Worm (Caenorhabditis elegans) whole organism, early embryonic: Measurements from ENCODE around the gene esyt-2.

Experiments
- B0310.2 ChIP-seq: sonication (generic microtip); optimal IDR thresholded peaks from 2 replicates; lab custom pipeline; 2016; ENCODE audit warnings: mild to moderate bottlenecking, missing genetic modification characterization, missing compliant biosample characterization
- F13C5.2 ChIP-seq: sonication (generic microtip); optimal IDR thresholded peaks from 2 replicates; lab custom pipeline; 2017; ENCODE audit warnings: mild to moderate bottlenecking, missing genetic modification characterization, inconsistent platforms, missing compliant biosample characterization
- aly-1 ChIP-seq: sonication (generic microtip); optimal IDR thresholded peaks from 2 replicates; lab custom pipeline; 2016; ENCODE audit warnings: missing genetic modification characterization, missing compliant biosample characterization
- ama-1 ChIP-seq: fragments of 150-350 bp; optimal IDR thresholded peaks from 2 replicates; lab custom pipeline; 2014
- ceh-13 ChIP-seq: fragments of 200-800 bp; sonication (Bioruptor generic); optimal IDR thresholded peaks from 2 replicates; lab custom pipeline; 2018; ENCODE audit warnings: mild to moderate bottlenecking, missing genetic modification characterization, missing compliant biosample characterization
- ceh-36 ChIP-seq: sonication (generic microtip); optimal IDR thresholded peaks from 2 replicates; lab custom pipeline; 2016; ENCODE audit warnings: missing genetic modification characterization, inconsistent platforms, missing compliant biosample characterization
- ets-7 ChIP-seq: sonication (generic microtip); optimal IDR thresholded peaks from 2 replicates; lab custom pipeline; 2016; ENCODE audit warnings: missing genotype, missing genetic modification characterization, missing compliant biosample characterization
- flt-1 ChIP-seq: fragments of 200-800 bp; sonication (Bioruptor generic); IDR thresholded peaks from 2 replicates; pipeline ENCODE4 v1.3.6; 2022; ENCODE audit warnings: missing genetic modification characterization, missing compliant biosample characterization
- hmbx-1 ChIP-seq: sonication (generic microtip); optimal IDR thresholded peaks from 2 replicates; lab custom pipeline; 2016; ENCODE audit warnings: mild to moderate bottlenecking, missing genetic modification characterization, missing compliant biosample characterization
- hmg-4 ChIP-seq: fragments of 200-800 bp; sonication (Bioruptor generic); optimal IDR thresholded peaks from 2 replicates; lab custom pipeline; 2018; ENCODE audit warnings: mild to moderate bottlenecking, missing genetic modification characterization, missing compliant biosample characterization
- hnd-1 ChIP-seq: sonication (generic microtip); optimal IDR thresholded peaks from 2 replicates; lab custom pipeline; 2016; ENCODE audit warnings: missing genetic modification characterization, missing compliant biosample characterization
- pes-1 ChIP-seq: fragments of 200-800 bp; sonication (Bioruptor generic); IDR thresholded peaks from 2 replicates; pipeline ENCODE4 v1.3.6; 2022; ENCODE audit warnings: missing genetic modification reagents, missing genetic modification characterization, missing compliant biosample characterization
- scrt-1 ChIP-seq: fragments of 200-800 bp; sonication (Bioruptor generic); IDR thresholded peaks from 2 replicates; pipeline ENCODE4 v1.3.6; 2022; ENCODE audit warnings: missing genetic modification characterization, missing compliant biosample characterization
- sea-1 ChIP-seq: fragments of 200-800 bp; sonication (Bioruptor generic); conservative IDR thresholded peaks from 2 replicates; pipeline ENCODE4 v1.3.6; 2022; ENCODE audit warnings: missing genetic modification characterization, missing compliant biosample characterization
- tbx-11 ChIP-seq: fragments of 200-800 bp; sonication (Bioruptor generic); IDR thresholded peaks from 2 replicates; pipeline ENCODE4 v1.3.6; 2022; ENCODE audit warnings: missing genetic modification characterization, missing compliant biosample characterization
- tbx-37 ChIP-seq: fragments of 200-800 bp; sonication (Bioruptor generic); conservative IDR thresholded peaks from 2 replicates; pipeline ENCODE4 v1.3.6; 2022; ENCODE audit warnings: missing genetic modification reagents, missing genetic modification characterization, missing compliant biosample characterization
- tra-4 ChIP-seq: sonication (generic microtip); optimal IDR thresholded peaks from 2 replicates; lab custom pipeline; 2017; ENCODE audit warnings: missing genetic modification characterization, missing compliant biosample characterization

The esyt-2 gene

DNA sequence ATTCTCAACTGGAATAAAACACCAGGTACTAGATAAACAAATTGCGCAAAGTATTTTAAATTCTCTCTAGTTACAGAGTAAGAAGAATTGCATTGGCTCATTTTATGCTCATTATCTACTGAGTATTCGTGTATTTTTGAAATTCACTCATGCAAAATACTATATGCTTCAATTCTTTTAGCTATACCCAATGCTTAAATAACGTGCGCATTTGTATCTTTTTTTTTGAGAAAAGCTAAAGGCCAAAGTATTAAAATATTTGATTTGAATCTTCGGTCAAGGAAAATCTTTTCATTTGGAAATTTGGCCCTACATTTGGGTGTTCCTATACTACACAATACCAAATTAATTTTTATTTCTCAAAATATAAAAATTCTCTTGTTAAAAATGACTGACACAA is 31.2 kb upstream of the esyt-2 start, which contains the start of gene srg-4:
Gene srg-4, minus strand, starts transcription at position 101 of the 400 bp plus-strand sequence.
- TF ChIP-seq ceh-36 (tag; lab: Kevin White, UChicago) (no peak), hnd-1 (tag; lab: Kevin White, UChicago) (no peak), scrt-1 (GFP tag; lab: Robert Waterston, UW) (no peak)

DNA sequence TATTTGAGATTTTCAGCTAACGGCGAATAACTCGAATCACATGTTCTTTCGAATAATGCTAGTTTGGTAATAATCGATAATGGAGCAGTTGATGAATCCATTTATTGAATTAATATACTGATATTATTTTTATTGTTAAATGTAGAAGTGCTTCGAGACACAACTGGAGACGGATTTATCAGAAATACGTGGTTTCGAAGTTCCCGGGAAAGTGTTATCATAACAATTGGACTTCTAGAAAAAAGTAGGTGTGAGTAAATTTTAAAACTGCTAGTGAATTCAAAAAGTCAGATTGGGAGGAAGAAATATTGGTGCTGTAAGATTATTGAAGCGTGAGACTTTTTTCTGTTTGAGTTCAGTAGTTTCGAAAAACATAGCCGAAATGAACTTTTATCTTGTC is 29.3 kb upstream of the esyt-2 start, which contains the start of gene srg-2:
Gene srg-2, minus strand, starts transcription at position 101 of the 400 bp plus-strand sequence.
- TF ChIP-seq B0310.2 (no peak), sea-1 (GFP tag; lab: Robert Waterston, UW) (no peak), ceh-13 (GFP tag; lab: Kevin White, UChicago) (no peak), tbx-37 (GFP tag; lab: Robert Waterston, UW) (no peak), tbx-11 (GFP tag; lab: Robert Waterston, UW) (no peak), tra-4 (tag; lab: Kevin White, UChicago) (no peak), hnd-1 (tag; lab: Kevin White, UChicago) (no peak), hmbx-1 (tag; lab: Kevin White, UChicago) (no peak), pes-1 (GFP tag; lab: Robert Waterston, UW) (no peak), scrt-1 (GFP tag; lab: Robert Waterston, UW) (no peak), ama-1 (lab: Kevin White, UChicago) (no peak)

DNA sequence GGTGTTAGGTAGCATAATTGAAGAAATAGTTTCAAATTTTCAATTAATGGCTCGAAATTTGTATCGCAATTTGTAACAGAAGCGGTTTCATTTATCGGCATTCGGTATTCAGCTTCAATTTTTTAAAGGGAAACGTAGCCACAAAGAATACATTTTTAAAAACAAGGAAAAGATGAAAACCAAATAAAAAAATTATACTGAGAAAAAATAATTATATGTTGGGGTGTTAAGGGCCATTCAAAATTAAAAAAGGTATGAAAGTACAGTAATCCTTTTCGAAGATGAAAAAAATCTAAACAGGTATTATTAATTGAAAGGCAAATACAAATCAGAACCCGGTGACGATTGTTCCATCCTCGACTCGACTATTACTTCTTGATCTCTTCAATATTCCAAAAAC is 27.5 kb upstream of the esyt-2 start, which contains the start of gene srg-1:
Gene srg-1, minus strand, starts transcription at position 101 of the 400 bp plus-strand sequence.
- TF ChIP-seq sea-1 (GFP tag; lab: Robert Waterston, UW) (no peak), pes-1 (GFP tag; lab: Robert Waterston, UW) (no peak), ets-7 (tag; lab: Kevin White, UChicago) (no peak), ceh-36 (tag; lab: Kevin White, UChicago) (no peak), hmg-4 (GFP tag; lab: Kevin White, UChicago) (no peak), hnd-1 (tag; lab: Kevin White, UChicago) (no peak), tbx-37 (GFP tag; lab: Robert Waterston, UW) (no peak), F13C5.2 (tag; lab: Kevin White, UChicago) (no peak), scrt-1 (GFP tag; lab: Robert Waterston, UW) (no peak), B0310.2 (no peak), flt-1 (GFP tag; lab: Robert Waterston, UW) (no peak), ama-1 (lab: Kevin White, UChicago) (no peak), hmbx-1 (tag; lab: Kevin White, UChicago) (no peak)

DNA sequence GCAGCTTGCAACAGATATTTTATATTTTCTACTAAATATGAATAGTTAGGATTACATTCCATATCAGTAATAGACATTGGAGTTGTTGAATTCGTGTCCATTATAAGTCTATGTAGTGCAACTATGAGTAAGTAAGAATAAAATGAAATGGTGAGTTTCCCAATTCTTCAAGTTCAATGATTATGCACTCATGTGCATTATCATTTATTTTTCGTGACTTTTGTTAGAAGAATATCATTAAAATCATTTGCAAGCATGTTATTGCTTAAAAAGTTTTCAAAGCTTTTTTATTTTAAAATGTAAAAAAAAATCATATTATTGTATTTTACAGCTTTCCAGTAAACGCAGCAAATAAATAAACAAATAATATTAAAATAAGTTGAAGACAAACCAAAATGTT is 25.9 kb upstream of the esyt-2 start, which contains the start of gene srg-9:
Gene srg-9, minus strand, starts transcription at position 101 of the 400 bp plus-strand sequence.
- TF ChIP-seq ama-1 (lab: Kevin White, UChicago) (no peak), B0310.2 (no peak), F13C5.2 (tag; lab: Kevin White, UChicago) (no peak), ceh-36 (tag; lab: Kevin White, UChicago) (no peak), hnd-1 (tag; lab: Kevin White, UChicago) (no peak), ceh-13 (GFP tag; lab: Kevin White, UChicago) (no peak), pes-1 (GFP tag; lab: Robert Waterston, UW) (no peak), tbx-37 (GFP tag; lab: Robert Waterston, UW) (no peak), tra-4 (tag; lab: Kevin White, UChicago) (no peak), tbx-11 (GFP tag; lab: Robert Waterston, UW) (no peak), aly-1 (tag; lab: Kevin White, UChicago) (no peak), ets-7 (tag; lab: Kevin White, UChicago) (no peak), hmg-4 (GFP tag; lab: Kevin White, UChicago) (no peak), scrt-1 (GFP tag; lab: Robert Waterston, UW) (no peak), sea-1 (GFP tag; lab: Robert Waterston, UW) (no peak), hmbx-1 (tag; lab: Kevin White, UChicago) (no peak), flt-1 (GFP tag; lab: Robert Waterston, UW) (no peak)

DNA sequence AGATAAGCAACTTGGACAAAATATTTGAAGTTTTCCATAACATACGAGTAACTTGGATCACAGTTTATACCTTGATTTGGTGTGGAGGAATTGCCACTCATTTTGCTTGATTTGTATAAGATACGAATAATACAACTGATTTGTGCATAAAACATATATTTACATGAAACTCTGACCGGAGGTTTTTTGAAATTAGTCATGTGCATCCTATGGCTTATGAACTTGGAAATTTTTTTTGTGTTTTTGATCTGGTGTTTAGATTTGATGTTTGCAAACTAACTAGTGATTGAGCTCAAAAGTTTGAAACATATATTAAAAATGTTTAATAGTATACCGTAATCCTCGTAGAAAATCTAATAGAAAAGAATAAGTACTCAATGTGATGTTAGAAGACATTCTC is 24.0 kb upstream of the esyt-2 start, which contains the start of gene srg-8:
Gene srg-8, minus strand, starts transcription at position 101 of the 400 bp plus-strand sequence.
- no peak for TF ChIP-seq hmg-4 (GFP tag; lab: Kevin White, UChicago)
- TF ChIP-seq B0310.2, result no peak
- TF ChIP-seq pes-1 (GFP tag; lab: Robert Waterston, UW), result no peak
- TF ChIP-seq ets-7 (tag; lab: Kevin White, UChicago), result no peak
- TF ChIP-seq tra-4 (tag; lab: Kevin White, UChicago), result no peak
- no peak for TF ChIP-seq scrt-1 (GFP tag; lab: Robert Waterston, UW)
- no peak for TF ChIP-seq flt-1 (GFP tag; lab: Robert Waterston, UW)
- TF ChIP-seq ama-1 (lab: Kevin White, UChicago), result no peak
- TF ChIP-seq sea-1 (GFP tag; lab: Robert Waterston, UW), result no peak
- TF ChIP-seq hnd-1 (tag; lab: Kevin White, UChicago), result no peak
- TF ChIP-seq tbx-37 (GFP tag; lab: Robert Waterston, UW), result no peak
- TF ChIP-seq hmbx-1 (tag; lab: Kevin White, UChicago), result no peak
- no peak for TF ChIP-seq aly-1 (tag; lab: Kevin White, UChicago)
- no peak for TF ChIP-seq F13C5.2 (tag; lab: Kevin White, UChicago)
- no peak for TF ChIP-seq tbx-11 (GFP tag; lab: Robert Waterston, UW)

DNA sequence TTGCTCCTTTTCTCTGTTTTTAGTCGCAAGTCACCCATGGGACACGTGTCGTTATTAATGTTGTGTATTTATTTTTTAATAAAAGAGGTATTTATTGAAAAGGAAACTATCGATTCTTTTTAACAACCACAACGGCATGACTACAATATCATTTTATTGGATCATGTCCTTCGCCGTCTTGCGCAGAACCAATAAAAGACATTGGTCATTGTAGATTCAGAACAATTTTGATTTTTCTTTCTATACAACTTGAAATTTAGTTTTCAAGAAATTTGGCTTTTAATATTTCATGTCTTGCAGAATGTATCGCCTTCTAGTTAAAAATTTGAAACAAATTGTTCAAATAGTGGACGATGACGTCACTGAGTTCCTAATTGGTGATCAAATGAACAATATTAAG is 20.7 kb upstream of the esyt-2 start, which contains the start of gene amdh-1:
Gene amdh-1, plus strand, starts transcription at position 301 of the 400 bp plus-strand sequence.
- TF ChIP-seq ceh-13 (GFP tag; lab: Kevin White, UChicago), result no peak

DNA sequence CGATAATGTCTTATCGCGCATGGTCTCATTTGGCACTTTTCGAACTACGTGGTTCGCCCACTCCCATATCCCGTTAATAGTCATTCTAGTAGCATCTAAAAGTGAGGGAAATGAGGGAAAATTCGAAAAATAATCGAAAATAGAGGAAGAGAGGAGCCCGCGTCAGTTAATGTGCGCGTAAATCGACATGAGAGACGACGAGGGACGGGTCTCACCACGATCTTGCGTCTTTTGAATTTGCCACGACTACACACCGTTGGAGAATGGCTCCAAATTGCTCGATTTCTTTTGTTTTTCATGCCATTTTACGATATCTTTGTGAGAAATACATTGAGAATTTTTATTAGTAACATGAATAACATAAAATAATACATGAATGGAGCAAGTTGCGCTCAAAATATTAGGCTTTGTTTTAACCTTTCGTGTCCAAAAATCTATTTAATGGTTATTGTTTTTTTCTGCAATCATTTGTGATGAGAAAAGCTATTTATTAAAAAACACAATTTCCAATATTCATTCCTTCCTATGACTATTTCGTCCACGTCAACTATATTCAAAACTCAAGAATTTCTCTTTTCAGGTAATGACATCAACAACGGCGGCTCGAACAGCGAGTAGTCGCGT is 17.4 kb upstream of the esyt-2 start, which contains the start of the genes gen-1 and stt-3:
Gene gen-1, minus strand, starts transcription at position 95 of the 624 bp plus-strand sequence.
Gene stt-3, plus strand, starts transcription at position 574 of the 624 bp plus-strand sequence.
- TF ChIP-seq F13C5.2 (tag; lab: Kevin White, UChicago) (no peak), sea-1 (GFP tag; lab: Robert Waterston, UW) (no peak), hnd-1 (tag; lab: Kevin White, UChicago) (no peak), flt-1 (GFP tag; lab: Robert Waterston, UW) (no peak; the same call in 1 of the 2 replicates), aly-1 (tag; lab: Kevin White, UChicago) (no peak), ceh-36 (tag; lab: Kevin White, UChicago) (no peak), ets-7 (tag; lab: Kevin White, UChicago) (no peak), B0310.2 (no peak), hmg-4 (GFP tag; lab: Kevin White, UChicago) (no peak), tbx-11 (GFP tag; lab: Robert Waterston, UW) (no peak), scrt-1 (GFP tag; lab: Robert Waterston, UW) (no peak), tbx-37 (GFP tag; lab: Robert Waterston, UW) (no peak), pes-1 (GFP tag; lab: Robert Waterston, UW) (no peak)
